Fruit fly (Drosophila melanogaster): Measurements from ENCODE around the gene Dys.

Gene Dys

DNA sequence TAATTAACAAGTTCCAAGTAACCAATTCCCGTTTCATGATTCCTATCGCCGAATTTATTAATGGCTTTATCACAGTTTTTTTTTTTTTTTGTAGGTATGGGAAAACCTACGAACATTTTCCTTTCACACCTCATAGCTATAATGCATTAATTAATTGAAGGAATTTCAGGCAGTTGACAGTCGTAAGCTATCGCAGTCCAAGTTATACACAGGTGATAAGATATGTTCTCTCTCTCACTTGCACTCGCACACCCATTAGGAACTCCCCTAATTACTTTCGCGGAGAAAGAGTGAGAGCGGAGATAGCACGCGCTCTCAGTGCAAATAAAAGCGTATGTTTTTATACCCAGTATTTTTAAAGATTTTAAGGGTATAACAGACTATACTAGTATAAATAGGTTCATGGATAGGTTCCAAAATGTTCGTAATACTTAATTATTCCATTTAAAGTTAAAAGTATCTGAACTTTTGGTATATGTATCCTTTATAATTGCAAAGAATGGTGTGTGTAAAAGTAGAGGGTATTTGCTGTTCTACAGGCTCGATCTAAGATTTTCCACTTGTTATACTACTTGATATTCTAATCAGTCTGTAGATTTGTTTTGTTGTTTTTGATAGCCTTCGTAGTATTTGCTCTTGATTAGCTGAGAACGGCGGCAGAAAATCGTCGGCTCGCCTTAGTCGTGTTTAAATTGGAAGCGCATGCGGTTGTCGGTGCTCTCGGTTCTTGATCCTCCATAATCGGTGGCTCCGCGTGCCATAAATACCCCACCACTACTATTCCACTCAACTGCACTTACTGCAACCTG lies at the start of gene Dys (continued):
- TF ChIP-seq CG12219 (GFP tag; optimal IDR thresholded peaks at IDR 0.05) (peak; percentile 80), CG3995 (GFP tag; optimal IDR thresholded peaks at IDR 0.05) (peak; percentile 56), pb (GFP tag; optimal IDR thresholded peaks at IDR 0.05) (peak; percentile 60), Sox102F (GFP tag; optimal IDR thresholded peaks at IDR 0.05) (peak; percentile 92), dmrt99B (tag; optimal IDR thresholded peaks at IDR 0.05) (peak; percentile 91), amos (GFP tag; IDR thresholded peaks at IDR 0.05; ENCODE audit: partially characterized antibody) (no peak), CG13287 (GFP tag; IDR thresholded peaks at IDR 0.05; ENCODE audit: partially characterized antibody) (no peak), tll (GFP tag; optimal IDR thresholded peaks at IDR 0.05) (no peak), caup (GFP tag; optimal IDR thresholded peaks at IDR 0.05; ENCODE audit: severe bottlenecking) (peak; percentile 83), Meics (GFP tag; optimal IDR thresholded peaks at IDR 0.05) (peak; percentile 89), CG14014 (GFP tag; IDR thresholded peaks at IDR 0.05) (peak; percentile 86), mam (GFP tag; optimal IDR thresholded peaks at IDR 0.05) (peak; percentile 93), CG7556 (GFP tag; optimal IDR thresholded peaks at IDR 0.05) (peak; percentile 81), slou (GFP tag; optimal IDR thresholded peaks at IDR 0.05) (peak; percentile 76), H15 (GFP tag; IDR thresholded peaks at IDR 0.05) (peak; percentile 86), p53 (GFP tag; optimal IDR thresholded peaks at IDR 0.05) (peak; percentile 12), maf-S (GFP tag; optimal IDR thresholded peaks at IDR 0.05) (peak; percentile 82), pho (GFP tag; optimal IDR thresholded peaks at IDR 0.05) (peak; percentile 87), nerfin-2 (GFP tag; IDR thresholded peaks at IDR 0.05; ENCODE audit: partially characterized antibody) (no peak), CG3726 (GFP tag; IDR thresholded peaks at IDR 0.05) (0 out of 3 replicates have a peak, but pooled peaks have one; percentile 61), CG11560 (tag; IDR thresholded peaks at IDR 0.05) (peak; percentile 66; the same call in 2 of the 3 replicates), corto (GFP tag; optimal IDR thresholded peaks at IDR 0.05) (peak; percentile 70), da (GFP tag; optimal IDR thresholded peaks at IDR 0.05) (peak; percentile 56), CTCF (GFP tag; optimal IDR thresholded peaks at IDR 0.05) (no peak), Rx (GFP tag; IDR thresholded peaks at IDR 0.05) (no peak), pnt (GFP tag; optimal IDR thresholded peaks at IDR 0.05) (peak; percentile 80), Jarid2 (GFP tag; optimal IDR thresholded peaks at IDR 0.05) (peak; percentile 44), CG15601 (tag; optimal IDR thresholded peaks at IDR 0.05) (peak; percentile 85), CG9215 (GFP tag; IDR thresholded peaks at IDR 0.05) (peak; percentile 81), CG3407 (GFP tag; optimal IDR thresholded peaks at IDR 0.05) (peak; percentile 79), zfh2 (GFP tag; optimal IDR thresholded peaks at IDR 0.05) (peak; percentile 73), z (GFP tag; IDR thresholded peaks at IDR 0.05) (peak; percentile 71; the same call in 2 of the 3 replicates), eve (GFP tag; optimal IDR thresholded peaks at IDR 0.05) (peak in 1 of 2 experiments; percentile 59), sens (GFP tag) (peak; percentile 98), lmd (GFP tag; IDR thresholded peaks at IDR 0.05) (peak; percentile 88), CG3847 (GFP tag; IDR thresholded peaks at IDR 0.05) (no peak; the same call in 1 of the 2 replicates), ATbp (GFP tag; optimal IDR thresholded peaks at IDR 0.05) (peak; percentile 75), Dip2 (GFP tag; IDR thresholded peaks at IDR 0.05) (no peak), fd96Cb (tag; optimal IDR thresholded peaks at IDR 0.05) (peak; percentile 89), Bdp1 (GFP tag; optimal IDR thresholded peaks at IDR 0.05) (peak; percentile 62), CG2199 (GFP tag; IDR thresholded peaks at IDR 0.05) (no peak), CG10274 (GFP tag; optimal IDR thresholded peaks at IDR 0.05) (peak; percentile 30), Hsf (GFP tag; optimal IDR thresholded peaks at IDR 0.05) (peak; percentile 88), NC2α (GFP tag; optimal IDR thresholded peaks at IDR 0.05) (peak; percentile 41), GATAe (GFP tag; conservative IDR thresholded peaks at IDR 0.05) (peak; percentile 73; the same call in 1 of the 2 replicates), rib (GFP tag; IDR thresholded peaks at IDR 0.05) (peak; percentile 86), CrebB (tag; optimal IDR thresholded peaks at IDR 0.05) (peak; percentile 74), Doc3 (GFP tag; IDR thresholded peaks at IDR 0.05; ENCODE audit: partially characterized antibody) (no peak), CG4617 (GFP tag; optimal IDR thresholded peaks at IDR 0.05; ENCODE audit: borderline replicate concordance) (peak; percentile 47)
